Worm (Caenorhabditis elegans) whole organism, L3 larva: Measurements from ENCODE around the gene fre-1.

Experiments used
- ama-1 ChIP-seq: fragments of 150-350 bp; optimal IDR thresholded peaks from 2 replicates; lab custom pipeline; 2018
- elt-3 ChIP-seq, 3 experiments: fragments of 150-350 bp in 1 of 3; sonication (generic microtip) in 2 of 3; optimal IDR thresholded peaks; 2 replicates in 2 of 3; 4 replicates in 1 of 3; lab custom pipeline; 2014 to 2017; ENCODE audit warnings: missing biosample characterization in 3 of 3, missing genetic modification characterization in 3 of 3
- nhr-11 ChIP-seq: fragments of 150-350 bp; optimal IDR thresholded peaks from 2 replicates; lab custom pipeline; 2014; ENCODE audit warnings: missing biosample characterization, missing genetic modification characterization
- nhr-237 ChIP-seq: fragments of 150-350 bp; optimal IDR thresholded peaks from 2 replicates; lab custom pipeline; 2014; ENCODE audit warnings: missing biosample characterization, missing genetic modification characterization
- nhr-25 ChIP-seq: sonication (generic microtip); optimal IDR thresholded peaks from 2 replicates; lab custom pipeline; 2017; ENCODE audit warnings: missing biosample characterization, missing genetic modification characterization
- nhr-76 ChIP-seq: fragments of 150-350 bp; sonication (generic microtip); optimal IDR thresholded peaks from 5 replicates; lab custom pipeline; 2014; ENCODE audit warnings: missing biosample characterization, missing genetic modification characterization
- snpc-4 ChIP-seq: fragments of 150-350 bp; optimal IDR thresholded peaks from 2 replicates; lab custom pipeline; 2014; ENCODE audit warnings: missing biosample characterization, missing genetic modification characterization
- ztf-4 ChIP-seq: fragments of 150-350 bp; optimal IDR thresholded peaks from 2 replicates; lab custom pipeline; 2014; ENCODE audit warnings: missing biosample characterization, missing genetic modification characterization

DNA sequence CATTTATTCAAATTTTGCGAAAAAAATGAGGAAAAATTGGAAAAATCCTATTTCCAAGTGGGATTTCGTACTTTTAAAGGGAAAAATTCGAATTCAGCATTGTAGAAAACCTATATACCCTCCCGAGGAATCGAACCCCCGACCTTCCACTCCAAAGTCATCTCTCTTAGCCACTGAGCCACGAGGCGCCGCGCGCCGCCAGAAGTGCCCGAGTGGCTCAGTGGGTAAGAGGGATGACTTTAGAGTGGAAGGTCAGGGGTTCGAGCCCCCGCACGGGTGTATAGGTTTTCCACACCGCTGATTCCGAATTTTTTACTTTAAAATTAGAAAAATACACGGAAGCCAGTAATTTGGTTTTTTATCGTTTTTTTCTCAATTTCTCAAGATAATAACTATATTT lies 47.3 kb upstream of the fre-1 start:
- TF ChIP-seq nhr-76 (tag; lab: Kevin White, UChicago) (no peak), nhr-237 (no peak), ztf-4 (tag; lab: Kevin White, UChicago) (no peak), snpc-4 (tag; lab: Kevin White, UChicago) (no peak), ama-1 (no peak), nhr-25 (no peak), elt-3 (tag; optimal IDR thresholded peaks at IDR 0.05; lab: Kevin White, UChicago) (no peak), nhr-11 (tag; lab: Kevin White, UChicago) (no peak)
